Fruit fly (Drosophila melanogaster): ENCODE data around the gene Nup93-2.

- TF ChIP-seq psq (optimal IDR thresholded peaks at IDR 0.05): no peak
- TF ChIP-seq h (optimal IDR thresholded peaks at IDR 0.05): no peak
- no peak for TF ChIP-seq insv (optimal IDR thresholded peaks at IDR 0.05)
- TF ChIP-seq ttk (optimal IDR thresholded peaks at IDR 0.05): no peak
- no peak for TF ChIP-seq Myc (optimal IDR thresholded peaks at IDR 0.05)
Observed at dm6 chr3R:14852610-14853009, 45.6 kb downstream of the Nup93-2 start.

Measured in Kc167 (cell line).